Worm (Caenorhabditis elegans): ENCODE measurements around the gene lips-1.

DNA sequence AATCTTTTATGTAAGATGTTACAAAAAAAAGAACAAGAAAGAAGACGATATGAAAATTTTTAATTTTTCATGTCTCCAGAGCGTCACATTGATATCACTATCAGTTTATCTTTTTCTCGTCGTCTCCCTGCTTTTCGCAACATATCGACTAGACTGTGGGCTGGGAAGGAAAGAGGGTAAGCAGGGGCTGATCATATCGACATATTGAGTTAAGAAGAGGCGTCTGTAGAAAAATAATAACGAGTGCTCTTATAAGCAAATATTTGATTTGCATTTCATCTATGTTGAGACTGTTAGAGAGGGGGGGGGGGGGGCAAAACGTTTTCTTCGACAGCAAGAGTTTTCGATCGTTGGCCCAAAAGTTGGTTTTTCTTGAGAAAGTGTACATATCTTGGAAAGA lies 26.4 kb downstream of the lips-1 start:
- TF ChIP-seq peb-1 (tag; optimal IDR thresholded peaks at IDR 0.05) (no peak), nhr-237 (tag; optimal IDR thresholded peaks at IDR 0.05) (no peak), alr-1 (tag; optimal IDR thresholded peaks at IDR 0.05) (no peak), mdl-1 (tag; optimal IDR thresholded peaks at IDR 0.05) (no peak), aly-2 (tag; optimal IDR thresholded peaks at IDR 0.05) (no peak), egl-27 (tag; optimal IDR thresholded peaks at IDR 0.05) (no peak), ceh-82 (tag; optimal IDR thresholded peaks at IDR 0.05) (no peak), nhr-12 (tag; optimal IDR thresholded peaks at IDR 0.05) (no peak), unc-39 (tag; optimal IDR thresholded peaks at IDR 0.05) (no peak), lin-13 (GFP tag; optimal IDR thresholded peaks at IDR 0.05) (no peak), ceh-16 (tag; optimal IDR thresholded peaks at IDR 0.05) (no peak)

Measured in whole organism, L2 larva.